Fruit fly (Drosophila melanogaster): Measurements from ENCODE around the gene hng3.
A peak's percentile ranks its signal among the peaks of the same experiment; 100 is the strongest.

The hng3 gene

DNA sequence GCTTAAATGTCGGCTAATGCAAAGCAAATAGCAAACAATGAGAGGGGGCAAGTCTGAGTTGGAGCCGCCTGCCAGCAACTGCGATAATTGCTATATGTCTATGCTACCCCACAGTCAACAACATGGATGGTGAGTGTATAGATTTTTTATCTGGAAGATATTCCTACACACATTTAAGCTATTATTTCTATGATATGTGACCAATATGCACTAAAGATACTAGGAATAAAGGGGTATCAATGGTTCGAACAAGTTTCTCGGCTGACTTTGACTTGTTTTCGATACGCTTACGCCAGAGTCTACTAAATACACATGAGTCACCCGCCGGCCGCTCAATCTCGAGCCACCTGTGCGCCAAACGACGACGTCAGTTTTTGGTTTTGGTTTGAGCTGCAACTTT lies 23.7 kb upstream of the hng3 start (continued):
- TF ChIP-seq CG17568 (GFP tag; optimal IDR thresholded peaks at IDR 0.05) = no peak
- TF ChIP-seq CG13624 (GFP tag; optimal IDR thresholded peaks at IDR 0.05) = no peak
- no peak for TF ChIP-seq CG11398 (GFP tag; optimal IDR thresholded peaks at IDR 0.05)
- no peak for TF ChIP-seq sisA (GFP tag; IDR thresholded peaks at IDR 0.05)
- TF ChIP-seq CG4404 (GFP tag; IDR thresholded peaks at IDR 0.05) = no peak
- TF ChIP-seq Trl (optimal IDR thresholded peaks at IDR 0.05) = no peak
- no peak for TF ChIP-seq Trl (GFP tag; optimal IDR thresholded peaks at IDR 0.05)
- TF ChIP-seq Lim3 (GFP tag; IDR thresholded peaks at IDR 0.05) = 0 out of 2 replicates have a peak, but pooled peaks have one; percentile 20
- TF ChIP-seq CG30020 (tag; optimal IDR thresholded peaks at IDR 0.05) = no peak
- TF ChIP-seq CG12744 (GFP tag; optimal IDR thresholded peaks at IDR 0.05) = no peak
- no peak for TF ChIP-seq Side (GFP tag; optimal IDR thresholded peaks at IDR 0.05)
- peak; percentile 2 for TF ChIP-seq CoRest (tag; optimal IDR thresholded peaks at IDR 0.05)
- TF ChIP-seq CG3726 (GFP tag; IDR thresholded peaks at IDR 0.05) = no peak
- no peak for TF ChIP-seq HmgD (GFP tag; optimal IDR thresholded peaks at IDR 0.05)
- no peak for TF ChIP-seq NK7.1 (GFP tag; optimal IDR thresholded peaks at IDR 0.05)
- TF ChIP-seq gcm (GFP tag; optimal IDR thresholded peaks at IDR 0.05) = no peak
- peak; percentile 1 for TF ChIP-seq caup (GFP tag; optimal IDR thresholded peaks at IDR 0.05; ENCODE audit: severe bottlenecking)
- TF ChIP-seq CG1024 (GFP tag; IDR thresholded peaks at IDR 0.05) = no peak
- no peak for TF ChIP-seq Vsx1 (GFP tag; optimal IDR thresholded peaks at IDR 0.05)
- TF ChIP-seq mirr (GFP tag; optimal IDR thresholded peaks at IDR 0.05) = no peak
- TF ChIP-seq CG10979 (tag; optimal IDR thresholded peaks at IDR 0.05) = no peak
- TF ChIP-seq lab (GFP tag; optimal IDR thresholded peaks at IDR 0.05) = peak; percentile 36
- TF ChIP-seq eve (GFP tag; optimal IDR thresholded peaks at IDR 0.05) = no peak
- TF ChIP-seq CG17328 (GFP tag; IDR thresholded peaks at IDR 0.05) = 0 out of 2 replicates have a peak, but pooled peaks have one; percentile 36
- no peak for TF ChIP-seq dmrt11E (tag; optimal IDR thresholded peaks at IDR 0.05)
- no peak for TF ChIP-seq klu (GFP tag; IDR thresholded peaks at IDR 0.05)
- TF ChIP-seq chm (GFP tag; IDR thresholded peaks at IDR 0.05) = no peak
- TF ChIP-seq Fer3 (tag; optimal IDR thresholded peaks at IDR 0.05) = no peak
- TF ChIP-seq br (optimal IDR thresholded peaks at IDR 0.05) = no peak
- no peak for TF ChIP-seq Pdp1 (GFP tag; optimal IDR thresholded peaks at IDR 0.05)
- no peak for TF ChIP-seq CG15011 (GFP tag; optimal IDR thresholded peaks at IDR 0.05)
- TF ChIP-seq CG6254 (GFP tag; optimal IDR thresholded peaks at IDR 0.05) = no peak
- no peak for TF ChIP-seq Nf-YA (GFP tag; IDR thresholded peaks at IDR 0.05)
- no peak for TF ChIP-seq Hmr (GFP tag; optimal IDR thresholded peaks at IDR 0.05)
- no peak for TF ChIP-seq fd102C (GFP tag; optimal IDR thresholded peaks at IDR 0.05)
- peak; percentile 51 for TF ChIP-seq unpg (GFP tag; optimal IDR thresholded peaks at IDR 0.05)
- TF ChIP-seq CG14710 (tag; optimal IDR thresholded peaks at IDR 0.05) = no peak
- TF ChIP-seq Opbp (GFP tag; IDR thresholded peaks at IDR 0.05; ENCODE audit: partially characterized antibody) = no peak
- no peak for TF ChIP-seq CG8478 (optimal IDR thresholded peaks at IDR 0.05)
- no peak for TF ChIP-seq danr (GFP tag; IDR thresholded peaks at IDR 0.05)
- TF ChIP-seq CG11093 (GFP tag; IDR thresholded peaks at IDR 0.05) = no peak
- TF ChIP-seq CG2199 (GFP tag; IDR thresholded peaks at IDR 0.05) = no peak
- no peak for TF ChIP-seq CG4730 (GFP tag; IDR thresholded peaks at IDR 0.05)
- TF ChIP-seq CG10543 (GFP tag; optimal IDR thresholded peaks at IDR 0.05) = no peak
- TF ChIP-seq tll (GFP tag; optimal IDR thresholded peaks at IDR 0.05) = no peak
- no peak for TF ChIP-seq fru (optimal IDR thresholded peaks at IDR 0.05)
- TF ChIP-seq CG3847 (GFP tag; IDR thresholded peaks at IDR 0.05) = no peak
- TF ChIP-seq TFAM (GFP tag; optimal IDR thresholded peaks at IDR 0.05) = no peak
- no peak for TF ChIP-seq onecut (GFP tag; IDR thresholded peaks at IDR 0.05)
- TF ChIP-seq lilli (GFP tag; optimal IDR thresholded peaks at IDR 0.05) = peak; percentile 41
- TF ChIP-seq fu2 (GFP tag; optimal IDR thresholded peaks at IDR 0.05) = no peak
- no peak for TF ChIP-seq slp2 (GFP tag; optimal IDR thresholded peaks at IDR 0.05)
- no peak for TF ChIP-seq CG7556 (GFP tag; optimal IDR thresholded peaks at IDR 0.05)

Measured in whole organism, embryonic.